Comparison of ENCODE assay signal across 1 worm cellular context in the genomic region with DNA sequence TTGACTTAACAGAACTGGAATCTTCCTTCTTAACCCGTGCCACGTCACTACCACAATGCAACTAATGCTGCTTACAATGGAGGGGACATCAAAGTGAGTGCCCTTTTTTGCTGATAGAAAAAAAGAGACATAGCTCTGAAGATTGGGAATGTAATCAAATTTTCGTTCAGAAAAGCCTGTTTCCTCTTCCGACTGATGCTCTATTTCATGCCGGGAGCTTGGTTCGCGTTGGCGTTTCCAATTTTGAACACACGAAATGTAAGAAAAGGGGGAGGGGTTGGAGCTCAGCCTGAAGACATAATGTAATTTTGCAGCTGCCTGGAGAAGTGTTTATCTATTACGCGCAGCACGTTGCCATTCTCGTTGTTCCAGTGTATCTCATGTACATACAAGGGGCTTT.
A peak's percentile ranks its signal among the peaks of the same experiment; 100 is the strongest.
TF ChIP-seq lines count a peak whose summit lies in the region.

No protein-coding gene starts in this region.

TF ChIP-seq in whole organism, L1 larva, 84 proteins besides CTCF, POLR2A, EP300 and RAD21 (continued from another document):
- TF ChIP-seq efl-1 (optimal IDR thresholded peaks at IDR 0.05; lab: Kevin White, UChicago), result no peak
- TF ChIP-seq efl-1 (GFP tag; optimal IDR thresholded peaks at IDR 0.05 in 1 of 2; lab: Kevin White, UChicago), result peak in 1 of 2 experiments; percentile 76
- TF ChIP-seq ceh-63 (GFP tag; optimal IDR thresholded peaks at IDR 0.05; lab: Kevin White, UChicago), result no peak
